Fruit fly (Drosophila melanogaster) whole organism, embryonic: ENCODE results near the gene Pi3K68D.

Experiments used
- ATbp ChIP-seq: fragments of 200-800 bp; sonication (Bioruptor generic); optimal IDR thresholded peaks from 2 replicates; lab custom pipeline; 2017; ENCODE audit warnings: missing biosample characterization, mild to moderate bottlenecking, missing genetic modification characterization, missing genetic modification reagents
- Antp ChIP-seq: fragments of 200-800 bp; sonication (Bioruptor generic); optimal IDR thresholded peaks from 3 replicates; lab custom pipeline; 2016; ENCODE audit warnings: missing biosample characterization, missing genetic modification characterization
- Awh ChIP-seq: fragments of 200-800 bp; sonication (Bioruptor generic); IDR thresholded peaks from 2 replicates; pipeline ENCODE4, ENCODE4 v1.3.6; 2022; ENCODE audit warnings: missing biosample characterization, missing genetic modification characterization
- B-H2 ChIP-seq: fragments of 200-800 bp; sonication (Bioruptor generic); optimal IDR thresholded peaks from 2 replicates; lab custom pipeline; 2018; ENCODE audit warnings: missing biosample characterization, mild to moderate bottlenecking, missing genetic modification characterization
- Blimp-1 ChIP-seq: fragments of 200-800 bp; sonication (Bioruptor generic); optimal IDR thresholded peaks from 3 replicates; lab custom pipeline; 2018; ENCODE audit warnings: missing biosample characterization, missing genetic modification characterization, mild to moderate bottlenecking, moderate library complexity, missing genetic modification reagents
- Bteb2 ChIP-seq: fragments of 200-800 bp; sonication (Bioruptor generic); optimal IDR thresholded peaks from 2 replicates; lab custom pipeline; 2016; ENCODE audit warnings: missing biosample characterization, missing genetic modification characterization
- CG10267 ChIP-seq: fragments of 200-800 bp; sonication (Bioruptor generic); optimal IDR thresholded peaks from 2 replicates; lab custom pipeline; 2018; ENCODE audit warnings: missing biosample characterization, mild to moderate bottlenecking, missing genetic modification characterization, moderate library complexity
- CG12391 ChIP-seq: fragments of 200-800 bp; sonication (Bioruptor generic); optimal IDR thresholded peaks from 3 replicates; lab custom pipeline; 2018; ENCODE audit warnings: missing biosample characterization, mild to moderate bottlenecking, missing genetic modification characterization, moderate library complexity
- CG13424 ChIP-seq: fragments of 200-800 bp; sonication (Bioruptor generic); optimal IDR thresholded peaks from 2 replicates; lab custom pipeline; 2019; ENCODE audit warnings: missing biosample characterization, mild to moderate bottlenecking, missing genetic modification characterization, moderate library complexity
- CG15696 ChIP-seq: fragments of 200-800 bp; sonication (Bioruptor generic); optimal IDR thresholded peaks from 2 replicates; lab custom pipeline; 2019; ENCODE audit warnings: missing biosample characterization, mild to moderate bottlenecking, missing genetic modification characterization, moderate library complexity
- CG16863 ChIP-seq: fragments of 200-800 bp; sonication (Bioruptor generic); optimal IDR thresholded peaks from 3 replicates; lab custom pipeline; 2016; ENCODE audit warnings: missing biosample characterization, missing genetic modification characterization
- CG17328 ChIP-seq: fragments of 200-800 bp; sonication (Bioruptor generic); IDR thresholded peaks from 2 replicates; pipeline ENCODE4 v1.3.6; 2022; ENCODE audit warnings: missing biosample characterization, missing genetic modification characterization
- CG17361 ChIP-seq: fragments of 200-800 bp; sonication (Bioruptor generic); IDR thresholded peaks from 3 replicates; pipeline ENCODE4 v1.3.6; 2022; ENCODE audit warnings: missing biosample characterization, missing genetic modification characterization
- CG18262 ChIP-seq: fragments of 200-800 bp; optimal IDR thresholded peaks from 3 replicates; lab custom pipeline; 2019; ENCODE audit warnings: missing biosample characterization, mild to moderate bottlenecking, missing genetic modification characterization, moderate library complexity
- CG30020 ChIP-seq: fragments of 200-800 bp; optimal IDR thresholded peaks from 2 replicates; lab custom pipeline; 2019; ENCODE audit warnings: missing biosample characterization, mild to moderate bottlenecking, missing genetic modification characterization, moderate library complexity
- CG32767 ChIP-seq: fragments of 200-800 bp; sonication (Bioruptor generic); IDR thresholded peaks from 2 replicates; pipeline ENCODE4 v1.3.6; 2022; ENCODE audit warnings: missing biosample characterization, missing genetic modification characterization
- CG32772 ChIP-seq: fragments of 200-800 bp; sonication (Bioruptor generic); IDR thresholded peaks from 2 replicates; pipeline ENCODE4 v1.3.6; 2022; ENCODE audit warnings: missing biosample characterization, missing genetic modification characterization
- CG34376 ChIP-seq: fragments of 200-800 bp; sonication (Bioruptor generic); optimal IDR thresholded peaks from 2 replicates; lab custom pipeline; 2018; ENCODE audit warnings: missing biosample characterization, mild to moderate bottlenecking, missing genetic modification characterization
- CG4617 ChIP-seq: fragments of 200-800 bp; sonication (Bioruptor generic); optimal IDR thresholded peaks from 3 replicates; lab custom pipeline; 2016; ENCODE audit warnings: missing biosample characterization, missing genetic modification characterization, borderline replicate concordance
- CG8281 ChIP-seq: fragments of 200-800 bp; sonication (Bioruptor generic); optimal IDR thresholded peaks from 2 replicates; lab custom pipeline; 2018; ENCODE audit warnings: missing biosample characterization, mild to moderate bottlenecking, missing genetic modification characterization, moderate library complexity
- CG9727 ChIP-seq: fragments of 200-800 bp; sonication (Bioruptor generic); optimal IDR thresholded peaks from 3 replicates; lab custom pipeline; 2017; ENCODE audit warnings: missing biosample characterization, mild to moderate bottlenecking, missing genetic modification characterization
- Dbx ChIP-seq: fragments of 200-800 bp; sonication (Bioruptor generic); IDR thresholded peaks from 3 replicates; pipeline ENCODE4 v1.3.6; 2022; ENCODE audit warnings: missing biosample characterization, missing genetic modification characterization
- Dek ChIP-seq: fragments of 200-800 bp; sonication (Bioruptor generic); optimal IDR thresholded peaks from 3 replicates; lab custom pipeline; 2019; ENCODE audit warnings: missing biosample characterization, mild to moderate bottlenecking, missing genetic modification characterization, moderate library complexity
- Dfd ChIP-seq, 2 experiments: fragments of >200 bp; optimal IDR thresholded peaks; 2 replicates each; lab custom pipeline; 2017; ENCODE audit warnings: missing biosample characterization in 2 of 2, missing genetic modification characterization in 2 of 2
- Dll ChIP-seq: fragments of 200-800 bp; sonication (Bioruptor generic); IDR thresholded peaks from 4 replicates; pipeline ENCODE4 v1.3.6; 2022; ENCODE audit warnings: missing biosample characterization, missing genetic modification characterization; ENCODE audit not compliant: partially characterized antibody
- Ets97D ChIP-seq: fragments of 200-800 bp; sonication (Bioruptor generic); optimal IDR thresholded peaks from 3 replicates; lab custom pipeline; 2016; ENCODE audit warnings: missing biosample characterization, missing genetic modification characterization
- Hr39 ChIP-seq: fragments of >200 bp; optimal IDR thresholded peaks from 2 replicates; lab custom pipeline; 2017
- MESR4 ChIP-seq: fragments of 200-800 bp; sonication (Bioruptor generic); optimal IDR thresholded peaks from 2 replicates; lab custom pipeline; 2018; ENCODE audit warnings: missing biosample characterization, mild to moderate bottlenecking, missing genetic modification characterization, moderate library complexity
- Med ChIP-seq: fragments of 200-800 bp; sonication (Bioruptor generic); peaks from one replicate; lab custom pipeline; 2016; ENCODE audit warnings: missing biosample characterization, missing genetic modification characterization, mild to moderate bottlenecking, inconsistent platforms, moderate library complexity
- NK7.1 ChIP-seq: fragments of 200-800 bp; sonication (Bioruptor generic); optimal IDR thresholded peaks from 3 replicates; lab custom pipeline; 2016; ENCODE audit warnings: missing biosample characterization, missing genetic modification characterization
- Ravus ChIP-seq: fragments of 200-800 bp; sonication (Bioruptor generic); IDR thresholded peaks from 2 replicates; pipeline ENCODE4 v1.3.6; 2022; ENCODE audit warnings: missing biosample characterization, missing genetic modification characterization
- Side ChIP-seq: fragments of 200-800 bp; sonication (Bioruptor generic); optimal IDR thresholded peaks from 2 replicates; lab custom pipeline; 2016; ENCODE audit warnings: missing biosample characterization, missing genetic modification characterization
- Sin3A ChIP-seq: fragments of >200 bp; optimal IDR thresholded peaks from 2 replicates; lab custom pipeline; 2018
- Sox100B ChIP-seq: fragments of 200-800 bp; sonication (Bioruptor generic); optimal IDR thresholded peaks from 3 replicates; lab custom pipeline; 2018; ENCODE audit warnings: missing biosample characterization, mild to moderate bottlenecking, missing genetic modification characterization
- Spps ChIP-seq: fragments of 200-800 bp; sonication (Bioruptor generic); optimal IDR thresholded peaks from 2 replicates; lab custom pipeline; 2018; ENCODE audit warnings: missing biosample characterization, mild to moderate bottlenecking, missing genetic modification characterization
- YL-1 ChIP-seq: fragments of 200-800 bp; sonication (Bioruptor generic); optimal IDR thresholded peaks from 3 replicates; lab custom pipeline; 2017; ENCODE audit warnings: missing biosample characterization, mild to moderate bottlenecking, missing genetic modification characterization
- chif ChIP-seq, 2 experiments: fragments of 200-800 bp; sonication (Bioruptor generic); optimal IDR thresholded peaks; 3 replicates each; lab custom pipeline; 2016; ENCODE audit warnings: missing biosample characterization in 2 of 2, missing genetic modification characterization in 2 of 2
- corto ChIP-seq: fragments of 200-800 bp; sonication (Bioruptor generic); optimal IDR thresholded peaks from 2 replicates; lab custom pipeline; 2016; ENCODE audit warnings: missing biosample characterization, mild to moderate bottlenecking, missing genetic modification characterization, moderate library complexity
- da ChIP-seq: fragments of 200-800 bp; sonication (Bioruptor generic); optimal IDR thresholded peaks from 2 replicates; lab custom pipeline; 2016; ENCODE audit warnings: missing biosample characterization, missing genetic modification characterization
- gro ChIP-seq: fragments of 200-800 bp; sonication (Bioruptor generic); optimal IDR thresholded peaks from 2 replicates; lab custom pipeline; 2016; ENCODE audit warnings: missing biosample characterization, missing genetic modification characterization
- gsb ChIP-seq: fragments of 200-800 bp; sonication (Bioruptor generic); IDR thresholded peaks from 2 replicates; pipeline ENCODE4 v1.3.6; 2022; ENCODE audit warnings: missing biosample characterization, missing genetic modification characterization
- lab ChIP-seq: fragments of 200-800 bp; sonication (Bioruptor generic); optimal IDR thresholded peaks from 3 replicates; lab custom pipeline; 2017; ENCODE audit warnings: missing biosample characterization, missing genetic modification characterization, mild to moderate bottlenecking, moderate library complexity, missing genetic modification reagents
- mirr ChIP-seq: fragments of 200-800 bp; sonication (Bioruptor generic); optimal IDR thresholded peaks from 3 replicates; lab custom pipeline; 2018; ENCODE audit warnings: missing biosample characterization, mild to moderate bottlenecking, missing genetic modification characterization
- pros ChIP-seq: fragments of 200-800 bp; sonication (Bioruptor generic); optimal IDR thresholded peaks from 3 replicates; lab custom pipeline; 2019; ENCODE audit warnings: missing biosample characterization, mild to moderate bottlenecking, missing genetic modification characterization, moderate library complexity
- pzg ChIP-seq: fragments of 200-800 bp; sonication (Bioruptor generic); optimal IDR thresholded peaks from 3 replicates; lab custom pipeline; 2018; ENCODE audit warnings: missing biosample characterization, mild to moderate bottlenecking, missing genetic modification characterization, moderate library complexity
- sc ChIP-seq, 3 experiments: fragments of >200 bp in 2 of 3; fragments of 200-800 bp in 1 of 3; sonication (Bioruptor generic) in 1 of 3; optimal IDR thresholded peaks; 2 replicates in 2 of 3; 3 replicates in 1 of 3; lab custom pipeline; 2017; ENCODE audit warnings: mild to moderate bottlenecking in 1 of 3, missing biosample characterization in 1 of 3, missing genetic modification characterization in 1 of 3, missing genetic modification reagents in 1 of 3
- shn ChIP-seq: fragments of 200-800 bp; sonication (Bioruptor generic); optimal IDR thresholded peaks from 3 replicates; lab custom pipeline; 2016; ENCODE audit warnings: missing biosample characterization, missing genetic modification characterization
- sima ChIP-seq: fragments of 200-800 bp; sonication (Bioruptor generic); optimal IDR thresholded peaks from 2 replicates; lab custom pipeline; 2016; ENCODE audit warnings: missing biosample characterization, missing genetic modification characterization
- stwl ChIP-seq: fragments of 200-800 bp; sonication (Bioruptor generic); optimal IDR thresholded peaks from 3 replicates; lab custom pipeline; 2018; ENCODE audit warnings: missing biosample characterization, mild to moderate bottlenecking, missing genetic modification characterization, moderate library complexity
- unc-4 ChIP-seq: fragments of 200-800 bp; sonication (Bioruptor generic); IDR thresholded peaks from 2 replicates; pipeline ENCODE4 v1.3.6; 2022; ENCODE audit warnings: missing biosample characterization, missing genetic modification characterization; ENCODE audit not compliant: partially characterized antibody
- z ChIP-seq: fragments of 200-800 bp; sonication (Bioruptor generic); IDR thresholded peaks from 3 replicates; pipeline ENCODE4 v1.3.6; 2022; ENCODE audit warnings: missing biosample characterization, missing genetic modification characterization

The Pi3K68D gene

DNA sequence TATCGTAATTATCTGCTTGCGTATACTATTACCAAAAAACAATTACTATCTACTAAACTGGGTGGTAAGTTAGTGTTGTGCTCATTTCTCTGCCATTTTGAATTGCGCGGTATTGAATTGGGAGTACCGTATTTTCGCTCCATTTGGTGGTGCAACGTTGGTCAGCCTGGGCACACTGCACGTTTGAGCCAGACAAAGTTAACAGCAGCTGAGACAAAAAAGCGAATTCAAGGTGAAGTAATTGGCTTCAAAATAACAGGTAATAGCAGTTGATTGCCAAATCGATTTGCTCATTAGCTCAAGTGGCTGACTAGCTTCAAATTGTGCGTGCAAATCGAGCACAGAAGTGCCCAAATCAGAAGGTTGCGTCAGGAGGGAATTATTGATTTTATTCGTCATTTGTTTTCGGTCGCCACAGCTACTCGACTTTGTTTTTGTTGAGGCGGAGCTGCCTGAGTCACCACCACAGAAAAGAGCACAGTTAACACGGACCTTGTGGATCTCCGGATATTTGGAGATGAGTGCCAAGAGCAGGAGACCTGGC, 5.7 kb upstream of the Pi3K68D start, which contains the start of gene Klp68D (continued):
- TF ChIP-seq stwl (tag; lab: Kevin White, UChicago) (peak; percentile 78), CG34376 (no peak), Ets97D (GFP tag; lab: Kevin White, UChicago) (peak; percentile 25), YL-1 (peak; percentile 45), sima (GFP tag; lab: Kevin White, UChicago) (no peak), Antp (GFP tag; lab: Kevin White, UChicago) (no peak), ATbp (GFP tag; lab: Kevin White, UChicago) (no peak), lab (no peak), CG17361 (no peak), Side (GFP tag; lab: Kevin White, UChicago) (no peak), pros (GFP tag; lab: Kevin White, UChicago) (no peak), Ravus (GFP tag; lab: Robert Waterston, UW) (no peak), CG30020 (tag; lab: Kevin White, UChicago) (no peak), gro (no peak), Hr39 (lab: Kevin White, UChicago) (no peak), gsb (GFP tag; lab: Robert Waterston, UW) (no peak), mirr (no peak), Dbx (GFP tag; lab: Robert Waterston, UW) (no peak), Dfd (GFP tag; optimal IDR thresholded peaks at IDR 0.05; lab: Kevin White, UChicago) (no peak), Blimp-1 (no peak), B-H2 (GFP tag; lab: Kevin White, UChicago) (no peak), CG17328 (no peak), CG32772 (no peak), CG4617 (GFP tag; lab: Kevin White, UChicago) (peak; percentile 62), pzg (GFP tag; lab: Kevin White, UChicago) (peak; percentile 72), CG9727 (GFP tag; lab: Kevin White, UChicago) (no peak), Dek (tag; lab: Kevin White, UChicago) (no peak), chif (GFP tag; optimal IDR thresholded peaks at IDR 0.05; lab: Kevin White, UChicago) (no peak), CG32767 (GFP tag; lab: Robert Waterston, UW) (no peak), CG15696 (tag; lab: Kevin White, UChicago) (no peak), Sox100B (GFP tag; lab: Kevin White, UChicago) (no peak), CG10267 (no peak), Awh (GFP tag; lab: Robert Waterston, UW) (no peak), CG12391 (tag; lab: Kevin White, UChicago) (no peak), CG18262 (tag; lab: Kevin White, UChicago) (no peak), Sin3A (lab: Kevin White, UChicago) (peak; percentile 24), sc (optimal IDR thresholded peaks at IDR 0.05; lab: Kevin White, UChicago) (no peak), sc (GFP tag; optimal IDR thresholded peaks at IDR 0.05; lab: Kevin White, UChicago) (no peak), CG13424 (no peak), MESR4 (GFP tag; lab: Kevin White, UChicago) (peak; percentile 67), CG16863 (GFP tag; lab: Kevin White, UChicago) (no peak), unc-4 (GFP tag; lab: Robert Waterston, UW) (no peak), corto (GFP tag; lab: Kevin White, UChicago) (no peak), da (no peak), NK7.1 (no peak), shn (GFP tag; lab: Kevin White, UChicago) (no peak), Spps (tag; lab: Kevin White, UChicago) (no peak), Bteb2 (GFP tag; lab: Kevin White, UChicago) (no peak), Med (no peak), Dll (GFP tag; lab: Robert Waterston, UW) (0 out of 4 replicates have a peak, but pooled peaks have one; percentile 23), z (GFP tag; lab: Robert Waterston, UW) (no peak), CG8281 (tag; lab: Kevin White, UChicago) (no peak)
